Worm (Caenorhabditis elegans) whole organism, dauer: Measurements from ENCODE around the gene sup-36.

Source experiments
- unc-62 ChIP-seq: sonication (generic microtip); optimal IDR thresholded peaks from 2 replicates; lab custom pipeline; 2017; ENCODE audit warnings: missing biosample characterization, missing genetic modification reagents, missing genetic modification characterization

sup-36 gene

DNA sequence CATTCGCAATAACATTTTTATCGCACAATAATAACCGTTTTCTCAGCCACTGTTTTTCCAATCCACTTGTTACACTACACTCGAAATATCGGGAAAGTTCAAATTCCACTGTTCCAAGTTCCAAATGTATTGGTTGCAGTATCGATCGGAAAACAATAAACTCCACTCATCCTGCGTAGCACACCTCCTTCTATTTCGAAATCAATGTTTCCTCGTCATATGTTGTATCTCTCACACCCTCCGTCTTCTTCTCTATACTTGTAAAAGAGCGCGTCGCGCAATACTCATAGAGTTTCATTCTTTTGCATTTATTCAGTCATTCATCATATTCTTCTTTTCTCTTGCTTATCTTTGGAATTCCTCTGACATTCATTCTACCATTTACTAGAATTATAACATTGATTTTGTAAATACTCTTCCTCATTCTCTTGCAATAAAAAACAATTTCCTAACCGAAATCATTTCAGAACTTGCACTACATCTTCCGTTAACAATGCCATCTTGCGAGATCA lies at the start of gene sup-36:
Gene sup-36 (plus strand): TSS at position 462 of the 512 bp plus-strand sequence.
- TF ChIP-seq unc-62 (GFP tag; lab: Kevin White, UChicago) = no peak

DNA sequence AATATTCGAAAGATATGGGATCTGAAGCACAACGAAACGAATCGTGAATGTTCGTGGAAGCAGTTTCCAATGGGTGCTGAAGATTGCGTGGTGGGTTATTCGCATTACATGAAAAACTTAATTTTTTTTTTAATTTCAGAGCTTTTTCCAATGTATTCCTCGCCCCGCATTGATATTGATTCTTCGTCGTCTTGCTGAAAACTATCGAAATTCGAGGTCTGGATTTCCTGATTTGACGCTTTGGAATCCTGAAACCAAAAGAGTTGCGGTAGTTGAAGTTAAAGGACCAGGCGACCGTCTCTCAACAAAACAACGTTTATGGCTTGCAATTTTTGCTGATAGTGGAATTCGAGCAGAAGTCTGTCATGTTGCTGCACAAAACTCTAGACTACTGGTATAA lies 49.4 kb upstream of the sup-36 start:
- no peak for TF ChIP-seq unc-62 (GFP tag; lab: Kevin White, UChicago)

DNA sequence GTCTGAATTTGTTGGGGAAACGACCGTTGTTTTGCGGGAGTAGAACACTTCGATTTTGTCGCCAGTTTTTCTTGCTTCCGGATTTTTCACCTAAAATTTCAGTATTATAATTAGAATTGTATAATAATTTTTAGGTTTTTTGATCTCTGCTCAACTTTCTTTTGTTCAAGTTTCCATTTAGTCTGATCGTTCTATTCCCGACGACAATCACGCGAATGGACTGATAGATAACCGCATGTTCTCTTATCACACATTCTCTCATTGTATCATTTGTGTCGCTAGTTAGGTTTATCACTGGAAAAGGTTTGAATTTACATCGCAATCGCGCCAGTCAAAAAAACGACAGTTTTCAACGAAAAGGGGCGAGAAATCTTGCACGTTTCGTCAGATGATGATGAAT lies 46.6 kb upstream of the sup-36 start:
- TF ChIP-seq unc-62 (GFP tag; lab: Kevin White, UChicago) = no peak

DNA sequence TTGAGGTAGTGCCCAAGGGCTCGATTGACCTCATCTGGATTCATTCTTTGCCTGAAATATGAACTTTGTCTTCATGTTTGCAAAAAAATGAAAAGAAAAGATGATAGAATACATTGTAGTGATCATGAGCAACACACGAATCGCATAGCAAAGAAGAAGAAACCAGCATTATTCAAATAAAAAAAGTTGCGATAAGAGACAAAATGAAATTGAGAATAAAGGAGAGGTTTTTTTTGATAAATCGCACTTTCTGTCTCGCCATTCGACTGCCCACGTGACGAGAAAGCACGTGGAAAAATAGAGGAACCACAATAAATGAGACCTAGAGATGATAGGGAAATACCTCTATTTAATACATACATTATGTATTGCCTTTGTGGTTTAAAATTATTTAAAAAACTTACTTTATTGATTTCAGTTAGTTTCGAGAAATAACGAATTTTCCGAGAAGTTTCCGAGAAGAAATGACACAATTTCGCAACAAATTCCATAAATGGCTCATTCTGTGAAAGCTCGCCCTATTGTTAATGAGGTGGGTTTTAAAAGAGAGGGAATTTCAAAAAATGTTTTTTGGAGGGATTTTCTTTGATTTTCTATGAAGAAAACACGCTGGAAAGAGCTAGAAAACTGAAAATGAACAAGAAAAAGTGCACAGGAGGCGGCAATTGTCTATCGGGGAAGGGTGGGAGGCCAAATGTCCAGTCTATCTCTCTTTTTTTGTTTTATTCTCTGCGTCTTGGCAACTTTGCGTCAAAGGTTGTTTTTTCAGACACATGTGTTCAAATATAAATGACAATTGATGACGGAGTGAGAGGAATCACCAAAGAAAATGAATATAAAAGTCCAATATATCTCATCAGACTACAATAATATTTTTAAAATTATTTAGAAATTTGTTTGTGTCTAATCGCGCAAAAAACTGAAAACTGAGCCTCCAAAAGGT lies 45.8 kb upstream of the sup-36 start, which contains the start of gene paqr-1:
Gene paqr-1 (minus strand): TSS at position 51 of the 943 bp plus-strand sequence.
- no peak for TF ChIP-seq unc-62 (GFP tag; lab: Kevin White, UChicago)

DNA sequence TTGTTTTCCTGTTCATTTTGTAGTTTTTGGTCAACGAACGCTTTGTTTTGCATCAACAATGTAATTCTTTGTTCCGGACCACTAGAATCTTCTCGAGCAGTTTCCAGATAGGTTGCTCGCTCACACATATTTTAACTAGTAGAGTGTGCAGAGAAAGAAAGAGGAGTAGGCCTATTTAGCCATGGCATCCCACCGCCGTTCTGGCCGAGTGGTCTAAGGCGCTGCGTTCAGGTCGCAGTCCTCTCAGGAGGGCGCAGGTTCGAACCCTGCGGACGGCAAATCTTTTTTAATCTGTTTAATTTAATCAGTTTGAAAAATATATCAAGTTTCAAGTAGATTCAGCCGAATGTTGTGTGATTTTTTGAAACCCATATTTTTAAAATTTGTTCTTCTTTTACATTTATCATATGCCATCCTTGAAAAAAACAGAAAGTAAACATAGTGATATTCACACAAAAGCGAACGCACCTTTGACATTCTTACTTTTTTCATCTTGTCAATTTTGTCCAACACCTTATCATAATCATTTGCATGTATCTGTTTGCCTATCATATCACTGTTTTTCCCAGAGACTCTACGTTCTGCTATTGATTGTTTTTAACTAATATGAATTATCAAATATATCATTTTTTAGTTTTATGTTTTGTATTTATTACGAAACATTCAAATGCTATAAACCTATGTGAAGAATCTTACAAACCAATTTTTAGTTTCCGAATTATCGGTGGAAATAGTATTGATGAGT lies 44.7 kb upstream of the sup-36 start, which contains the start of gene try-3:
Gene try-3 (plus strand): TSS at position 532 of the 745 bp plus-strand sequence.
- no peak for TF ChIP-seq unc-62 (GFP tag; lab: Kevin White, UChicago)

DNA sequence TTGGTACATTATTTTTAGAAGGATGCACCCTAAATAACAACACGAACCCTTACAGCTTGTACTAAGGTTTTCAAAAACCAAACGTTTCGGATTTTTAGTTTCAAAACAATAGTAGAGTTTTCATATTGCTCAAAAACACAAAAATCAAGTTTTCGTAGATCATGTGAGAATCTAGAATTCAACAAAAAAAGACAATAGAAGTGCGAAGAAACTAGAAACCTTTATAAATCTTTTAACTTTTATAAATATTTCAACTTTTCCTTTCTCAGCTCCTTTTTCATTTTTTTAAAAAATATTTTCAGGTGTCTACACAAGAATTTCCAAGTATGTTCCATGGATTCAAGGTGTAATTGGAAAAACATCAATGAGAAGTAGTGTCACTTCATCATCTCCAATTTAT lies 41.0 kb upstream of the sup-36 start, which contains the start of gene best-9:
Gene best-9 (plus strand): TSS at position 301 of the 400 bp plus-strand sequence.
- TF ChIP-seq unc-62 (GFP tag; lab: Kevin White, UChicago) = no peak

DNA sequence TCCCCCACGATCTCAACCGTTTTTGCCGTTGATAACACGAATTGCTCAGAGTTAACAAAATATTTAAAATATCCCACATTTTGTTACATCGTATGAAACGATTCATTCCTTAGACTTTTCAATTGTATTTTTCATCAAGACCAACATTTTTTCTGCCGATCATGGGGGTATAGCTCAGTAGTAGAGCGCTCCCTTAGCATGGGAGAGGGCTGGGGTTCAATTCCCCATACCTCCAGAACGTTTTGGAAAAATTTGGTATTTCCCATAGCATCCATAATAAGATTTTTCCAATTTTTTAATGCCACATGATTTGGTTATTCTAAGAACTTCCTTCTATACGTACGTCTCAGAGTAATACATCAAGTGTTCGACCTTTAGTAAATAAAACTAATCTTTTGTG lies 39.4 kb upstream of the sup-36 start:
- no peak for TF ChIP-seq unc-62 (GFP tag; lab: Kevin White, UChicago)

DNA sequence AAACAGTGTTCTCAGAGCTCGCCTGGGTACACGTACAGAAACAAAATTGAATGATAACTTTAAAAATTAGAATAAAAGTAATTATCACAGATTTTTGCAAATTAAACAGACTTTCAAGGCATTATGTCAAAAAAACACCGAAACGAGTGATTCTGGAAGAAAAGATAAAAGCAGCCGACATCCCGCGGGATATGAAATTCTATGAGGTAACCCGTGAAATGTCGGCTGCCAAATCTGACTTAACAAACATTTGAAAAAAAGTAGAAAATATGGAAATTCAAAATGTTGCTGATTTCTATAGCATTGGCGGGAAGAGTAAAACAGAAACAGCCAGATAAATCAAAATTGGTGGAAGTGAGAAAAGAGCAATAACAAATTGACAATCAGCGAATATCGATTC lies 35.9 kb upstream of the sup-36 start:
- TF ChIP-seq unc-62 (GFP tag; lab: Kevin White, UChicago) = no peak

DNA sequence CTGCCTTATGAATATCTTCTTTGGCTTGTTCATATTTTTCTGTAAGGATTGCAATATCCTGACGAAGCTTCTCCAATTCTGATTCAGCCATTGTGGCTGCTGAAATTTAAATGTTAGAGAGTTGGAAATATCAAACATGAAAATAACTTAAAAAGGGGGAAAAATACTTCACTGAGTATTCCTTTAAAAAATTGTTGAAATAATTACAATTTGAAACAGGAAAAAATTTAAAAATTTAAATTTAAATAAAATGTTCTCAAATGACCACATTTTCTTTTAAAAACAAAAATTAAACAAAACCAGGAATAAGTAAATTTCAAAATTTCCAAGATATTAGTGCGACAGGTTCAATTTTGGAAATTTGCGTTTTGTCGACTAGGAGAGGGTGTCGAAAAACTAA lies 29.2 kb upstream of the sup-36 start, which contains the start of gene bicd-1:
Gene bicd-1 (minus strand): TSS at position 101 of the 400 bp plus-strand sequence.
- no peak for TF ChIP-seq unc-62 (GFP tag; lab: Kevin White, UChicago)

DNA sequence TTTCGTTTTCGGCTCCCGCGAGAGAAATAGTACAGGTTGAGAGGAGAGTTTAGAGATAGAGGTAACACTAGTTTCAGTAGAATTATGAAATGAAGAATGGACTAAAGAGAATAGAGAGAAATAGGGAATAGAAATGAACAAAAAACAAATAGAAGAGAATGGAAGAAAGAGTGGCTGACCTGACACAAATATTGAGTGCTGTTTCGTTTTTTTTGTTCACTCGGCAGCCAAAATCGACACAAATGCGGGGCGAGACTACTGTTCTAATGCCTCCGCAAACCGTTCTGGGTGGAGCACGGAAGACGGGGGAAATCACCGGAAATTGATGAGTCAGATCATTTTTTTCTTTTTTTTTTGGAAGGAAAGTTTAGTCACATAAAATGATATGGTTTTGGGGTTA lies 28.8 kb upstream of the sup-36 start:
- no peak for TF ChIP-seq unc-62 (GFP tag; lab: Kevin White, UChicago)

DNA sequence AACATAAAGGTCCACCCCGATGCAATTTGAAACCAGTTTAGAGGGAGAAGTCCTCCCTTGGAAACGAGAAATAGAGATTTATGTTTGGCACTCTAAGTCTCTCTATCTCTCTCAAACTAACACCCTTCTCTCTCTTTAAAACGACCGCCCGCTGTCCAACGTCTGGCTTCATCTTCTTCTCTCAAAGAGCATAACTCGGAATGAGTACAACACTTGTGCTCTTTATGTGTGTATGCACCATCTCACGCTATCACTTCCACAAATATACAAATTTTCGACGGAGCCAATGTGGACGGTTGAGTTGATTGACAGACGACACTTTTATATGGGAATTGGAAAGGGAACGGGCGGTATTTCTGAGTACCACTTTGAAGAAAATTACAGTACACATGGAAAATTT lies 27.1 kb upstream of the sup-36 start:
- TF ChIP-seq unc-62 (GFP tag; lab: Kevin White, UChicago) = no peak

DNA sequence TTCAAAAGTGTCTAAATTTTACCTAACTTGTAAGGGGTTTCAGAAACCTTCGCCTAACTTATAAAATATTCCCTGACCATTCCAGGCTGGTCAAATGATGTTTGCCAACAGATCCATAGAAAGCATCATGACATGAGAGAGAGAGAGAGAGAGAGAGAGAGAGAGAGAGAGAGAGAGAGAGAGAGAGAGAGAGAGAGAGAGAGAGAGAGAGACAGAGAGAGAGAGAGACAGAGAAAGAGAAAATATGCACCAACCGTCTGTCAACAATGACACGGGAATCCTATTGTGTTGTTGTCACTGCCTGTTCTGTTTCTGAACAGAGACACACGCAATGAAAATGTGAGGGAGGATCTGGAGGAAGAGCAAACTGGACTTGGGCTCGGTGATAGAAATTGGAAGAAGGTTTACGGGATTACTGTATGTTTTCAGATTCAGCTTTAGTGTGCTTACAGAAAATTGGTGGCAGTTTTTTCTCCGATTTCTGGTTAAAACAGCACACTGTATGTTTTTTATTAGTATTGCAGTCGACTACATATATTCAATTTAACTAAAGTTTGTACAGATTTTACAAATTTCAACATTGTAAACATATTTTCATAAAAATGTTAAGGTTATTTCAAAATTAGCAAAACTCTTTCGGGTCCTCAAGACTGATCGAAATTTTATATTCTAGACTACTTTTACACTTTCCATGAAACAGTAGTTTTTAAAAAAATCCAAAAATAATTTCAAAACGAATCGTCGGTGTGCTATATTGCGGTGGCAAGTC lies 25.3 kb upstream of the sup-36 start:
- no peak for TF ChIP-seq unc-62 (GFP tag; lab: Kevin White, UChicago)

DNA sequence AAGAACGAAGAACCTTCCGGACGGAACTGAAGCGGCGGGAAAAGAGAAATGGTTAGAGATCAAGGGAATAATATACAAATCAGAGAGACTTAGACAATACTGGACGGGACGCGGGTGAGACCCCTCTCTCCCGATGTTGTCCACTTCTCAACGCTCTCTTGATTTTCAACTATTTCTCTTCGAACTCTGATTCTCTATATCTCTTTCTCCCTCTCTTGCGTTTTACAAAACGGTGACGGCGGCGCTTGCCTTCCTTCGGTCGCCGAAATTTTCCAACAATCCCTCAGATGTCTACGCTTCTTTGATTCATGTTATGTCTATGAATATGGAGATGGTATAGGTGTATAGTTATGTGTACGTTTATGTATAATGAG lies 24.8 kb upstream of the sup-36 start:
- no peak for TF ChIP-seq unc-62 (GFP tag; lab: Kevin White, UChicago)

DNA sequence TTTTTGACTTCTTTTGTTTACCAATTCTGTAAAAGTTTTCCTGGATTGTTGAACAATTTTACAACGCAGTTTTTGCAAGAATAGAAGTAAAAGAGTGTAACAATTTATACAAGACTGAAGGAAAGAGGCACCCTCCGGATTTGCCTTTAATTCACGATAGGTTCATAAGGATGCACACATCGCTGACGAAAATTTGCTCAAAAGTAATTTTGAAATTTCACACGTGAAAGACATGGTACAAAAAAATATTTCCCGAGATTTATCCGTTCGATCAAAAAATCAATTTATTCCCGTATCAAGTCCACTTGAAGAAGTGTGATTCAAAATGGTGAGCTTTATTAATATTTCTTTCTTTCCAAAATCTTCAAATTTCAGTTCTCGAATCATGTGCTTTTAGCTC lies 23.6 kb upstream of the sup-36 start, which contains the start of gene C43G2.3:
Gene C43G2.3 (plus strand): TSS at position 301 of the 400 bp plus-strand sequence.
- no peak for TF ChIP-seq unc-62 (GFP tag; lab: Kevin White, UChicago)

DNA sequence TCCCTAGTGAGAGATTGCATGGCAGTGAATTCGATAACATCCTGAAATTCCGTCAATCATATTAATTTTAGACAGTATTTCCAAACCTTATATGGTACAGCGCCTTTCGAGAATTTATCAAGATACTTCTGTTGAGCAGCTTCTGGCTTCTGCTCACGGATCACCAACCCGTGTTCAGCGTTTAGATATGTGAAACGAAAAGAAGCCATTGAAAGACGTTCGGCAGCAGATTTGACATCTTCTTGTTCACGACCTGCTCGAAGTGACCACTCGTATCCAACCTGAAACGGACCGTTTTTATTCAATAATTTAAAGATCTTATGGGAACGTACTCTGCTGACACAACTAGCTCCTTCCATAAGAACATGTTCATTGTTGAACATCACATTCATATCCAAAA lies 19.8 kb upstream of the sup-36 start:
- no peak for TF ChIP-seq unc-62 (GFP tag; lab: Kevin White, UChicago)
